Worm (Caenorhabditis elegans) whole organism, young adult: ENCODE data around the gene mlc-3.

ENCODE experiments used
- B0336.3 ChIP-seq: fragments of 200-800 bp; sonication (Bioruptor generic); IDR thresholded peaks from 2 replicates; pipeline ENCODE4 v1.3.6; 2022; ENCODE audit warnings: missing genetic modification characterization, missing compliant biosample characterization
- F49E8.2 ChIP-seq: sonication (generic microtip); optimal IDR thresholded peaks from 3 replicates; lab custom pipeline; 2017; ENCODE audit warnings: missing genetic modification characterization, mild to moderate bottlenecking, missing compliant biosample characterization, antibody characterized with exemption, moderate library complexity; ENCODE audit not compliant: insufficient read depth
- F55B11.4 ChIP-seq: sonication (generic microtip); optimal IDR thresholded peaks from 2 replicates; lab custom pipeline; 2016; ENCODE audit warnings: missing compliant biosample characterization, missing genetic modification characterization, borderline replicate concordance; ENCODE audit not compliant: insufficient read depth
- akir-1 ChIP-seq: fragments of 200-800 bp; sonication (Bioruptor generic); optimal IDR thresholded peaks from 2 replicates; lab custom pipeline; 2018; ENCODE audit warnings: mild to moderate bottlenecking, missing genetic modification characterization, moderate library complexity, missing compliant biosample characterization
- attf-3 ChIP-seq: fragments of 200-800 bp; sonication (Bioruptor generic); conservative IDR thresholded peaks from 2 replicates; pipeline ENCODE4 v1.3.6; 2022; ENCODE audit warnings: missing genetic modification reagents, missing genetic modification characterization, missing compliant biosample characterization
- bed-2 ChIP-seq: fragments of 200-800 bp; sonication (Bioruptor generic); IDR thresholded peaks from 2 replicates; pipeline ENCODE4 v1.3.6; 2022; ENCODE audit warnings: missing genetic modification reagents, missing genetic modification characterization, missing compliant biosample characterization
- ceh-100 ChIP-seq: fragments of 200-800 bp; sonication (Bioruptor generic); IDR thresholded peaks from 2 replicates; pipeline ENCODE4 v1.3.6; 2022; ENCODE audit warnings: missing genetic modification reagents, missing genetic modification characterization, missing compliant biosample characterization
- unc-130 ChIP-seq: sonication (generic microtip); optimal IDR thresholded peaks from 2 replicates; lab custom pipeline; 2016; ENCODE audit warnings: missing genetic modification reagents, missing genetic modification characterization, missing compliant biosample characterization

DNA sequence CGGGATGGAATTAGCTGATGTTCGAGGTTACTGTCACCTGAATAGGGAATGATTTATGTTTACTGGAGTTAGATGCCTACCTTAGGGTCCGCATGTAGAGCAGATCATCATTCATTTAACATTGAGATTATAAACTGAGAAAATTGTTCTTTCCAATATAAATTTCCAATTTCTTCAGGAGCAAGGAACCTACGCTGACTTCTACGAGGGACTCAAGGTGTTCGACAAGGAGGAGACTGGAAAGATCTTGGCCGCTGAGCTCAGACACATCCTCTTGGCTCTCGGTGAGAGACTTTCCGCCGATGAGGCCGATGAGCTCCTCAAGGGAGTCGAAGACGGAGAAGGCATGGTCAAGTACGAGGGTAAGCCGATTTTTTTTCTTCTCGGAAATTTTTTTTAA lies 1.7 kb downstream of the mlc-3 start:
- no peak for TF ChIP-seq ceh-100 (GFP tag; lab: Robert Waterston, UW)
- TF ChIP-seq unc-130 (GFP tag; lab: Kevin White, UChicago) = no peak
- TF ChIP-seq B0336.3 (GFP tag; lab: Robert Waterston, UW) = no peak
- no peak for TF ChIP-seq attf-3 (GFP tag; lab: Robert Waterston, UW)
- TF ChIP-seq F49E8.2 = no peak
- TF ChIP-seq akir-1 (GFP tag; lab: Kevin White, UChicago) = no peak
- no peak for TF ChIP-seq bed-2 (GFP tag; lab: Robert Waterston, UW)
- TF ChIP-seq F55B11.4 = no peak
